Fruit fly (Drosophila melanogaster) whole organism, prepupa: Measurements from ENCODE around the gene CG3505.

Experiments
- CG1621 ChIP-seq: fragments of 200-800 bp; sonication (Bioruptor generic); optimal IDR thresholded peaks from 3 replicates; lab custom pipeline; 2018; ENCODE audit warnings: missing biosample characterization, mild to moderate bottlenecking, missing genetic modification characterization
- CG16779 ChIP-seq: fragments of 200-800 bp; sonication (Bioruptor generic); optimal IDR thresholded peaks from 3 replicates; lab custom pipeline; 2017; ENCODE audit warnings: missing biosample characterization, mild to moderate bottlenecking, missing genetic modification characterization
- CG6792 ChIP-seq: fragments of 200-800 bp; sonication (Bioruptor generic); optimal IDR thresholded peaks from 3 replicates; lab custom pipeline; 2016; ENCODE audit warnings: missing biosample characterization, missing genetic modification characterization
- CG6808 ChIP-seq: fragments of 200-800 bp; sonication (Bioruptor generic); optimal IDR thresholded peaks from 3 replicates; lab custom pipeline; 2017; ENCODE audit warnings: missing biosample characterization, missing genetic modification characterization, mild to moderate bottlenecking, moderate library complexity, missing genetic modification reagents
- CG6854 ChIP-seq: fragments of 200-800 bp; sonication (Bioruptor generic); optimal IDR thresholded peaks from 2 replicates; lab custom pipeline; 2017; ENCODE audit warnings: missing biosample characterization, mild to moderate bottlenecking, missing genetic modification characterization
- Eip78C ChIP-seq: fragments of 200-800 bp; sonication (Bioruptor generic); peaks from one replicate; lab custom pipeline; 2016; ENCODE audit warnings: missing biosample characterization, missing genetic modification characterization
- dac ChIP-seq: fragments of 200-800 bp; sonication (Bioruptor generic); optimal IDR thresholded peaks from 2 replicates; lab custom pipeline; 2017; ENCODE audit warnings: missing biosample characterization, mild to moderate bottlenecking, missing genetic modification characterization
- eg ChIP-seq: fragments of 200-800 bp; sonication (Bioruptor generic); IDR thresholded peaks from 3 replicates; pipeline ENCODE4 v1.3.6; 2022; ENCODE audit warnings: missing biosample characterization, missing genetic modification characterization

- TF ChIP-seq CG1621 (tag; lab: Kevin White, UChicago) (peak; percentile 14), Eip78C (GFP tag; lab: Kevin White, UChicago) (peak; percentile 83), eg (GFP tag; lab: Robert Waterston, UW) (0 out of 3 replicates have a peak, but pooled peaks have one; percentile 26), CG6792 (GFP tag; lab: Kevin White, UChicago) (peak; percentile 7), CG16779 (peak; percentile 14), dac (GFP tag; lab: Kevin White, UChicago) (no peak), CG6808 (GFP tag; lab: Kevin White, UChicago) (peak; percentile 11), CG6854 (GFP tag; lab: Kevin White, UChicago) (no peak)
These were observed 34.0 kb downstream of the CG3505 start for dm6 chr3R:14691019-14691777.
